Fruit fly (Drosophila melanogaster) whole organism, pupa: ENCODE measurements around the gene Gyc32E.

Experiments used
- CG10348 ChIP-seq: fragments of 200-800 bp; sonication (Bioruptor generic); IDR thresholded peaks from 2 replicates; pipeline ENCODE4 v1.3.6; 2022; ENCODE audit warnings: missing biosample characterization, missing genetic modification characterization
- CG13204 ChIP-seq: fragments of 200-800 bp; sonication (Bioruptor generic); optimal IDR thresholded peaks from 2 replicates; lab custom pipeline; 2018; ENCODE audit warnings: missing biosample characterization, mild to moderate bottlenecking, missing genetic modification characterization, moderate library complexity
- CG15710 ChIP-seq: fragments of 200-800 bp; sonication (Bioruptor generic); optimal IDR thresholded peaks from 2 replicates; lab custom pipeline; 2018; ENCODE audit warnings: missing biosample characterization, mild to moderate bottlenecking, missing genetic modification characterization, moderate library complexity
- CG17806 ChIP-seq: fragments of 200-800 bp; sonication (Bioruptor generic); optimal IDR thresholded peaks from 2 replicates; lab custom pipeline; 2018; ENCODE audit warnings: missing biosample characterization, mild to moderate bottlenecking, missing genetic modification characterization, moderate library complexity
- CG34367 ChIP-seq: fragments of 200-800 bp; sonication (Bioruptor generic); optimal IDR thresholded peaks from 2 replicates; lab custom pipeline; 2018; ENCODE audit warnings: missing biosample characterization, mild to moderate bottlenecking, missing genetic modification characterization
- CG8301 ChIP-seq: fragments of 200-800 bp; sonication (Bioruptor generic); optimal IDR thresholded peaks from 2 replicates; lab custom pipeline; 2018; ENCODE audit warnings: missing biosample characterization, mild to moderate bottlenecking, missing genetic modification characterization
- CG9948 ChIP-seq: fragments of 200-800 bp; sonication (Bioruptor generic); optimal IDR thresholded peaks from 2 replicates; lab custom pipeline; 2018; ENCODE audit warnings: missing biosample characterization, mild to moderate bottlenecking, missing genetic modification characterization, moderate library complexity
- D1 ChIP-seq: fragments of 200-800 bp; sonication (Bioruptor generic); optimal IDR thresholded peaks from 2 replicates; lab custom pipeline; 2018; ENCODE audit warnings: missing biosample characterization, mild to moderate bottlenecking, missing genetic modification characterization, moderate library complexity
- EcR ChIP-seq: fragments of 200-800 bp; sonication (Bioruptor generic); optimal IDR thresholded peaks from 3 replicates; lab custom pipeline; 2019; ENCODE audit warnings: missing biosample characterization, missing genetic modification characterization, mild to moderate bottlenecking, moderate library complexity, missing genetic modification reagents
- Ets98B ChIP-seq: fragments of 200-800 bp; sonication (Bioruptor generic); IDR thresholded peaks from 2 replicates; pipeline ENCODE4 v1.3.6; 2022; ENCODE audit warnings: missing biosample characterization, missing genetic modification characterization
- Pif1A ChIP-seq: fragments of 200-800 bp; sonication (Bioruptor generic); optimal IDR thresholded peaks from 3 replicates; lab custom pipeline; 2016; ENCODE audit warnings: missing biosample characterization, missing genetic modification characterization
- Pif1B ChIP-seq: fragments of 200-800 bp; sonication (Bioruptor generic); optimal IDR thresholded peaks from 3 replicates; lab custom pipeline; 2016; ENCODE audit warnings: missing biosample characterization, missing genetic modification characterization
- fd96Ca ChIP-seq: fragments of 200-800 bp; sonication (Bioruptor generic); IDR thresholded peaks from 3 replicates; pipeline ENCODE4 v1.3.6; 2022; ENCODE audit warnings: missing biosample characterization, missing genetic modification characterization

dm6 chr2L:11170549-11170948 lies 21.6 kb upstream of the Gyc32E start:
- TF ChIP-seq CG9948 (tag; lab: Kevin White, UChicago) (no peak), Pif1B (no peak), EcR (no peak), fd96Ca (GFP tag; lab: Robert Waterston, UW) (no peak), CG10348 (no peak), CG17806 (tag; lab: Kevin White, UChicago) (no peak), CG8301 (tag; lab: Kevin White, UChicago) (no peak), CG13204 (GFP tag; lab: Kevin White, UChicago) (no peak), CG15710 (tag; lab: Kevin White, UChicago) (no peak), CG34367 (tag; lab: Kevin White, UChicago) (no peak), D1 (tag; lab: Kevin White, UChicago) (no peak), Ets98B (GFP tag; lab: Robert Waterston, UW) (no peak), Pif1A (GFP tag; lab: Kevin White, UChicago) (no peak)
